Fruit fly (Drosophila melanogaster): ENCODE results near the gene Prp39.

DNA sequence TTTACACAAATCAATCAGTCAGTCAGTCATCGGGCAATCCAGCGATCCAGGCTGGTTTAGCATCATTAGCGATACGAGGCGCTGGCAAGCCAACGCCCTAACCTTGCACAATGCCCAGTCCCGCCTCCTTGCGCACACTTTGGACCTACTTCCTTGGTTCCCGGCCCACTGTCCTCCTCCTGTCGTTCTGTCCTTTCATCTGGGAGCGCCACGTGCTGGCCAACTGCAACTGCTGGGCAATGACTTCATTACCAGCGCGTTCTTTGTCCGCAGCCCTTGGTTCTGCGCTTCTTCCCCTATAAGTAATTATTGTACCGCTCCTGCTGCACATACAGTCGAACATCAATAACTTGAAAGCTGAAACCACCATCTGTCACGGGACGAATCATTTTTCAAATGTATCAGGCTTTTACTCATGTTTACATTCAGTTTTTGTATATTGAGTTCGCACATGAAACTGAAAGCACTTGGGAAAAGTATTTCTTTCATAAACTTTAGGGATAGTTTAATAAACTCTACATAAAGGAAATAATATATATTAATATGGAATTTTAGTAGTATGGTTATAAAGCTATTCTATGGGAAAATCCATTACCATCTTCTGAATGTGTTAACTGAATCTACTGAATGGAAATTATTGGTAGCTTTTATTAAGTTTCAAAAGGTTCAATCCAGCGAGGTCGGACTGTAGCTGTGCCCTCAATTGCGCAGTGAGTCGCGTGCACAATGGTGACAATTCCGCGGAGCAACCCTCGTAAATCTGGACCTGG lies 35.8 kb downstream of the Prp39 start:
- TF ChIP-seq CG8478 (optimal IDR thresholded peaks at IDR 0.05) (no peak), CTCF (optimal IDR thresholded peaks at IDR 0.05) (no peak)
